Fruit fly (Drosophila melanogaster) whole organism, embryonic: ENCODE results near the gene CG5068.

ENCODE experiments used
- Adf1 ChIP-seq: fragments of 200-800 bp; sonication (Bioruptor generic); IDR thresholded peaks from 2 replicates; pipeline ENCODE4 v1.3.6; 2022; ENCODE audit warnings: missing biosample characterization, missing genetic modification characterization
- Asciz ChIP-seq: fragments of 200-800 bp; sonication (Bioruptor generic); optimal IDR thresholded peaks from 2 replicates; lab custom pipeline; 2017; ENCODE audit warnings: missing biosample characterization, mild to moderate bottlenecking, missing genetic modification characterization, missing genetic modification reagents
- CG10147 ChIP-seq: fragments of 200-800 bp; sonication (Bioruptor generic); optimal IDR thresholded peaks from 2 replicates; lab custom pipeline; 2019; ENCODE audit warnings: missing biosample characterization, mild to moderate bottlenecking, missing genetic modification characterization, moderate library complexity
- CG11093 ChIP-seq: fragments of 200-800 bp; sonication (Bioruptor generic); IDR thresholded peaks from 3 replicates; pipeline ENCODE4 v1.3.6; 2022; ENCODE audit warnings: missing biosample characterization, missing genetic modification characterization
- CG12299 ChIP-seq: fragments of 200-800 bp; sonication (Bioruptor generic); optimal IDR thresholded peaks from 2 replicates; lab custom pipeline; 2018; ENCODE audit warnings: missing biosample characterization, mild to moderate bottlenecking, missing genetic modification characterization
- CG12744 ChIP-seq: fragments of 200-800 bp; sonication (Bioruptor generic); optimal IDR thresholded peaks from 2 replicates; lab custom pipeline; 2016; ENCODE audit warnings: missing biosample characterization, missing genetic modification characterization
- CG13624 ChIP-seq: fragments of 200-800 bp; sonication (Bioruptor generic); optimal IDR thresholded peaks from 2 replicates; lab custom pipeline; 2016; ENCODE audit warnings: missing biosample characterization, missing genetic modification characterization
- CG14667 ChIP-seq: fragments of 200-800 bp; sonication (Bioruptor generic); IDR thresholded peaks from 2 replicates; pipeline ENCODE4 v1.3.6; 2022; ENCODE audit warnings: missing biosample characterization, missing genetic modification characterization
- CG15479 ChIP-seq: fragments of 200-800 bp; sonication (Bioruptor generic); optimal IDR thresholded peaks from 3 replicates; lab custom pipeline; 2019; ENCODE audit warnings: missing biosample characterization, mild to moderate bottlenecking, missing genetic modification characterization, moderate library complexity
- CG15514 ChIP-seq: fragments of 200-800 bp; sonication (Bioruptor generic); optimal IDR thresholded peaks from 3 replicates; lab custom pipeline; 2017; ENCODE audit warnings: missing biosample characterization, missing genetic modification characterization, mild to moderate bottlenecking, moderate library complexity, missing genetic modification reagents
- CG1603 ChIP-seq: fragments of 200-800 bp; sonication (Bioruptor generic); optimal IDR thresholded peaks from 2 replicates; lab custom pipeline; 2019; ENCODE audit warnings: missing biosample characterization, mild to moderate bottlenecking, missing genetic modification characterization, moderate library complexity
- CG16779 ChIP-seq: fragments of 200-800 bp; sonication (Bioruptor generic); IDR thresholded peaks from 2 replicates; pipeline ENCODE4 v1.3.6; 2022; ENCODE audit warnings: missing biosample characterization, missing genetic modification characterization
- CG17912 ChIP-seq: fragments of 200-800 bp; sonication (Bioruptor generic); optimal IDR thresholded peaks from 2 replicates; lab custom pipeline; 2018; ENCODE audit warnings: missing biosample characterization, mild to moderate bottlenecking, missing genetic modification characterization
- CG18011 ChIP-seq: fragments of 200-800 bp; sonication (Bioruptor generic); optimal IDR thresholded peaks from 2 replicates; lab custom pipeline; 2017; ENCODE audit warnings: missing biosample characterization, missing genetic modification characterization, mild to moderate bottlenecking, moderate library complexity, missing genotype
- CG30431 ChIP-seq: fragments of 200-800 bp; sonication (Bioruptor generic); optimal IDR thresholded peaks from 2 replicates; lab custom pipeline; 2017; ENCODE audit warnings: missing biosample characterization, missing genetic modification characterization
- CG33557 ChIP-seq: fragments of 200-800 bp; sonication (Bioruptor generic); optimal IDR thresholded peaks from 2 replicates; lab custom pipeline; 2019; ENCODE audit warnings: missing biosample characterization, mild to moderate bottlenecking, missing genetic modification characterization, moderate library complexity
- CG43689 ChIP-seq: fragments of 200-800 bp; sonication (Bioruptor generic); IDR thresholded peaks from 2 replicates; pipeline ENCODE4 v1.3.6; 2022; ENCODE audit warnings: missing biosample characterization, missing genetic modification characterization
- CG4730 ChIP-seq: fragments of 200-800 bp; sonication (Bioruptor generic); IDR thresholded peaks from 2 replicates; pipeline ENCODE4 v1.3.6; 2022; ENCODE audit warnings: missing biosample characterization, missing genetic modification characterization
- CG5953 ChIP-seq: fragments of 200-800 bp; sonication (Bioruptor generic); IDR thresholded peaks from 2 replicates; pipeline ENCODE4 v1.3.6; 2022; ENCODE audit warnings: missing biosample characterization, missing genetic modification characterization
- CG6175 ChIP-seq: fragments of 200-800 bp; sonication (Bioruptor generic); IDR thresholded peaks from 3 replicates; pipeline ENCODE4 v1.3.6; 2022; ENCODE audit warnings: missing biosample characterization, missing genetic modification characterization
- CG6689 ChIP-seq: fragments of 200-800 bp; sonication (Bioruptor generic); IDR thresholded peaks from 2 replicates; pipeline ENCODE4 v1.3.6; 2022; ENCODE audit warnings: missing biosample characterization, missing genetic modification characterization
- E2f1 ChIP-seq: fragments of 200-800 bp; sonication (Bioruptor generic); IDR thresholded peaks from 2 replicates; pipeline ENCODE4 v1.3.6; 2022; ENCODE audit warnings: missing biosample characterization, missing genetic modification characterization
- Fer1 ChIP-seq: fragments of 200-800 bp; sonication (Bioruptor generic); optimal IDR thresholded peaks from 2 replicates; lab custom pipeline; 2017; ENCODE audit warnings: missing biosample characterization, mild to moderate bottlenecking, missing genetic modification characterization
- HHEX ChIP-seq: fragments of 200-800 bp; sonication (Bioruptor generic); optimal IDR thresholded peaks from 3 replicates; lab custom pipeline; 2017; ENCODE audit warnings: missing biosample characterization, mild to moderate bottlenecking, missing genetic modification characterization, missing genetic modification reagents
- HLH3B ChIP-seq: fragments of 200-800 bp; sonication (Bioruptor generic); IDR thresholded peaks from 2 replicates; pipeline ENCODE4 v1.3.6; 2022; ENCODE audit warnings: missing biosample characterization, missing genetic modification characterization
- Hsf ChIP-seq: fragments of 200-800 bp; sonication (Bioruptor generic); optimal IDR thresholded peaks from 3 replicates; lab custom pipeline; 2016; ENCODE audit warnings: missing biosample characterization, missing genetic modification characterization
- Mad ChIP-seq: fragments of 200-800 bp; sonication (Bioruptor generic); optimal IDR thresholded peaks from 2 replicates; lab custom pipeline; 2016; ENCODE audit warnings: missing biosample characterization, missing genetic modification characterization
- Myb ChIP-seq: fragments of 200-800 bp; sonication (Bioruptor generic); optimal IDR thresholded peaks from 2 replicates; lab custom pipeline; 2016; ENCODE audit warnings: missing biosample characterization, missing genetic modification characterization
- Rfx ChIP-seq: fragments of 200-800 bp; sonication (Bioruptor generic); IDR thresholded peaks from 2 replicates; pipeline ENCODE4 v1.3.6; 2022; ENCODE audit warnings: missing biosample characterization, missing genetic modification characterization
- Vsx1 ChIP-seq: fragments of 200-800 bp; sonication (Bioruptor generic); optimal IDR thresholded peaks from 2 replicates; lab custom pipeline; 2017; ENCODE audit warnings: missing biosample characterization, mild to moderate bottlenecking, missing genetic modification characterization, missing genetic modification reagents
- ase ChIP-seq: fragments of 200-800 bp; sonication (Bioruptor generic); IDR thresholded peaks from 3 replicates; pipeline ENCODE4 v1.3.6; 2022; ENCODE audit warnings: missing biosample characterization, missing genetic modification characterization
- bsh ChIP-seq, 2 experiments: fragments of 200-800 bp; sonication (Bioruptor generic); optimal IDR thresholded peaks; 2 replicates each; lab custom pipeline; 2017 to 2018; ENCODE audit warnings: mild to moderate bottlenecking in 2 of 2, missing biosample characterization in 2 of 2, missing genetic modification characterization in 2 of 2, moderate library complexity in 1 of 2
- chn ChIP-seq: fragments of 200-800 bp; sonication (Bioruptor generic); optimal IDR thresholded peaks from 2 replicates; lab custom pipeline; 2016; ENCODE audit warnings: missing biosample characterization, missing genetic modification characterization
- da ChIP-seq: fragments of 200-800 bp; sonication (Bioruptor generic); optimal IDR thresholded peaks from 2 replicates; lab custom pipeline; 2016; ENCODE audit warnings: missing biosample characterization, missing genetic modification characterization
- dysf ChIP-seq: fragments of 200-800 bp; sonication (Bioruptor generic); IDR thresholded peaks from 3 replicates; pipeline ENCODE4 v1.3.6; 2022; ENCODE audit warnings: missing biosample characterization, missing genetic modification characterization
- fd102C ChIP-seq: fragments of 200-800 bp; sonication (Bioruptor generic); optimal IDR thresholded peaks from 2 replicates; lab custom pipeline; 2018; ENCODE audit warnings: missing biosample characterization, mild to moderate bottlenecking, missing genetic modification characterization, moderate library complexity
- gce ChIP-seq: fragments of 200-800 bp; sonication (Bioruptor generic); IDR thresholded peaks from 3 replicates; pipeline ENCODE4 v1.3.6; 2022; ENCODE audit warnings: missing biosample characterization, missing genetic modification characterization
- gfzf ChIP-seq: fragments of 200-800 bp; sonication (Bioruptor generic); optimal IDR thresholded peaks from 2 replicates; lab custom pipeline; 2016; ENCODE audit warnings: missing biosample characterization, mild to moderate bottlenecking, missing genetic modification characterization, moderate library complexity
- ham ChIP-seq: fragments of 200-800 bp; sonication (Bioruptor generic); IDR thresholded peaks from 2 replicates; pipeline ENCODE4 v1.3.6; 2022; ENCODE audit warnings: missing biosample characterization, missing genetic modification characterization
- nau ChIP-seq: fragments of 200-800 bp; sonication (Bioruptor generic); optimal IDR thresholded peaks from 3 replicates; lab custom pipeline; 2017; ENCODE audit warnings: missing biosample characterization, mild to moderate bottlenecking, missing genetic modification characterization, missing genetic modification reagents
- pfk ChIP-seq: fragments of 200-800 bp; sonication (Bioruptor generic); optimal IDR thresholded peaks from 2 replicates; lab custom pipeline; 2018; ENCODE audit warnings: missing biosample characterization, mild to moderate bottlenecking, missing genetic modification characterization, moderate library complexity
- rib ChIP-seq: fragments of 200-800 bp; sonication (Bioruptor generic); IDR thresholded peaks from 2 replicates; pipeline ENCODE4 v1.3.6; 2022; ENCODE audit warnings: missing biosample characterization, missing genetic modification characterization
- schlank ChIP-seq: fragments of 200-800 bp; sonication (Bioruptor generic); optimal IDR thresholded peaks from 2 replicates; lab custom pipeline; 2018; ENCODE audit warnings: missing biosample characterization, mild to moderate bottlenecking, missing genetic modification characterization
- seq ChIP-seq: fragments of 200-800 bp; sonication (Bioruptor generic); IDR thresholded peaks from 2 replicates; pipeline ENCODE4 v1.3.6; 2022; ENCODE audit warnings: missing biosample characterization, missing genetic modification characterization
- sna ChIP-seq: fragments of 200-800 bp; sonication (Bioruptor generic); IDR thresholded peaks from 2 replicates; pipeline ENCODE4 v1.3.6; 2022; ENCODE audit warnings: missing biosample characterization, missing genetic modification characterization; ENCODE audit not compliant: partially characterized antibody
- so ChIP-seq: fragments of 200-800 bp; sonication (Bioruptor generic); IDR thresholded peaks from 3 replicates; pipeline ENCODE4 v1.3.6; 2022; ENCODE audit warnings: missing biosample characterization, missing genetic modification characterization
- sob ChIP-seq: fragments of 200-800 bp; sonication (Bioruptor generic); IDR thresholded peaks from 2 replicates; pipeline ENCODE4 v1.3.6; 2022; ENCODE audit warnings: missing biosample characterization, missing genetic modification characterization
- sug ChIP-seq: fragments of 200-800 bp; optimal IDR thresholded peaks from 2 replicates; lab custom pipeline; 2019; ENCODE audit warnings: missing biosample characterization, mild to moderate bottlenecking, missing genetic modification characterization, moderate library complexity
- tin ChIP-seq: fragments of 200-800 bp; sonication (Bioruptor generic); optimal IDR thresholded peaks from 3 replicates; lab custom pipeline; 2016; ENCODE audit warnings: missing biosample characterization, missing genetic modification characterization
- zfh2 ChIP-seq: fragments of 200-800 bp; sonication (Bioruptor generic); optimal IDR thresholded peaks from 2 replicates; lab custom pipeline; 2016; ENCODE audit warnings: missing biosample characterization, missing genetic modification characterization

The CG5068 gene

dm6 chr3L:8978678-8979413, 7.7 kb upstream of the CG5068 start (continued):
- TF ChIP-seq CG33557 (GFP tag; lab: Kevin White, UChicago): no peak
- TF ChIP-seq Fer1 (GFP tag; lab: Kevin White, UChicago): peak; percentile 39
- no peak for TF ChIP-seq Asciz
- peak; percentile 85 for TF ChIP-seq CG15479 (GFP tag; lab: Kevin White, UChicago)
- no peak for TF ChIP-seq CG17912 (GFP tag; lab: Kevin White, UChicago)
- no peak for TF ChIP-seq CG6175
- no peak for TF ChIP-seq rib (GFP tag; lab: Robert Waterston, UW)
- TF ChIP-seq Mad: no peak
- no peak for TF ChIP-seq CG43689 (GFP tag; lab: Robert Waterston, UW)
- peak; percentile 30; the same call in 1 of the 3 replicates for TF ChIP-seq ase (GFP tag; lab: Robert Waterston, UW)
- TF ChIP-seq CG18011 (GFP tag; lab: Kevin White, UChicago): no peak
- no peak for TF ChIP-seq schlank (tag; lab: Kevin White, UChicago)
- no peak for TF ChIP-seq Hsf (GFP tag; lab: Kevin White, UChicago)
- no peak for TF ChIP-seq CG16779 (GFP tag; lab: Robert Waterston, UW)
- peak; percentile 48 for TF ChIP-seq CG6689 (GFP tag; lab: Robert Waterston, UW)
- no peak for TF ChIP-seq CG1603
- TF ChIP-seq zfh2 (GFP tag; lab: Kevin White, UChicago): no peak
- TF ChIP-seq dysf (GFP tag; lab: Robert Waterston, UW): no peak
- no peak for TF ChIP-seq da (GFP tag; lab: Kevin White, UChicago)
- no peak for TF ChIP-seq chn
- no peak for TF ChIP-seq CG13624
- 0 out of 2 replicates have a peak, but pooled peaks have one; percentile 24 for TF ChIP-seq CG5953 (GFP tag; lab: Robert Waterston, UW)
- no peak for TF ChIP-seq nau (GFP tag; lab: Kevin White, UChicago)
- no peak for TF ChIP-seq fd102C (GFP tag; lab: Kevin White, UChicago)
- peak; percentile 19 for TF ChIP-seq CG15514
- TF ChIP-seq bsh (GFP tag; optimal IDR thresholded peaks at IDR 0.05; lab: Kevin White, UChicago): peak in 1 of 2 experiments; percentile 47
- no peak for TF ChIP-seq Rfx
- TF ChIP-seq HLH3B: peak; percentile 32; the same call in 1 of the 2 replicates
- TF ChIP-seq CG11093 (GFP tag; lab: Robert Waterston, UW): 0 out of 3 replicates have a peak, but pooled peaks have one; percentile 14
- TF ChIP-seq gfzf: no peak
- 0 out of 2 replicates have a peak, but pooled peaks have one; percentile 51 for TF ChIP-seq sna
- peak; percentile 15 for TF ChIP-seq sug (tag; lab: Kevin White, UChicago)
- no peak for TF ChIP-seq CG10147 (GFP tag; lab: Kevin White, UChicago)
- TF ChIP-seq ham (GFP tag; lab: Robert Waterston, UW): no peak
- TF ChIP-seq gce (GFP tag; lab: Robert Waterston, UW): 0 out of 3 replicates have a peak, but pooled peaks have one; percentile 39
- TF ChIP-seq CG14667: no peak
- peak; percentile 21; the same call in 1 of the 2 replicates for TF ChIP-seq sob (GFP tag; lab: Robert Waterston, UW)
- no peak for TF ChIP-seq seq
- TF ChIP-seq CG30431 (GFP tag; lab: Kevin White, UChicago): no peak
- TF ChIP-seq CG12299 (tag; lab: Kevin White, UChicago): no peak
- TF ChIP-seq CG4730: no peak
- TF ChIP-seq CG12744 (GFP tag; lab: Kevin White, UChicago): no peak
- TF ChIP-seq pfk (GFP tag; lab: Kevin White, UChicago): no peak
- TF ChIP-seq HHEX: no peak
- TF ChIP-seq E2f1 (GFP tag; lab: Robert Waterston, UW): 0 out of 2 replicates have a peak, but pooled peaks have one; percentile 14
- TF ChIP-seq Myb (GFP tag; lab: Kevin White, UChicago): no peak
- TF ChIP-seq so: no peak
- no peak for TF ChIP-seq tin
- TF ChIP-seq Adf1 (GFP tag; lab: Robert Waterston, UW): peak; percentile 11; the same call in 1 of the 2 replicates
- no peak for TF ChIP-seq Vsx1 (GFP tag; lab: Kevin White, UChicago)
